Worm (Caenorhabditis elegans): ENCODE data around the gene pqn-41.

ce11 chrIII:1922516-1922915 is 16.8 kb downstream of the pqn-41 start:
- TF ChIP-seq ztf-29 (GFP tag; IDR thresholded peaks at IDR 0.05) (no peak), tab-1 (GFP tag; IDR thresholded peaks at IDR 0.05) (no peak), flt-1 (GFP tag; IDR thresholded peaks at IDR 0.05) (no peak), T22C8.4 (GFP tag; IDR thresholded peaks at IDR 0.05) (no peak), ztf-23 (GFP tag; IDR thresholded peaks at IDR 0.05) (no peak), med-1 (GFP tag; optimal IDR thresholded peaks at IDR 0.05; ENCODE audit: insufficient read depth) (no peak), klf-2 (GFP tag; conservative IDR thresholded peaks at IDR 0.05) (no peak), ref-1 (GFP tag; conservative IDR thresholded peaks at IDR 0.05) (no peak), cog-1 (tag; optimal IDR thresholded peaks at IDR 0.05) (no peak)
